Fruit fly (Drosophila melanogaster) whole organism, embryonic: ENCODE measurements around the gene mmy.

ENCODE experiments used
- Asciz ChIP-seq: fragments of 200-800 bp; sonication (Bioruptor generic); optimal IDR thresholded peaks from 2 replicates; lab custom pipeline; 2017; ENCODE audit warnings: missing biosample characterization, mild to moderate bottlenecking, missing genetic modification characterization, missing genetic modification reagents
- BtbVII ChIP-seq: fragments of 200-800 bp; sonication (Bioruptor generic); optimal IDR thresholded peaks from 3 replicates; lab custom pipeline; 2017; ENCODE audit warnings: missing biosample characterization, mild to moderate bottlenecking, missing genetic modification characterization
- CG10366 ChIP-seq: fragments of 200-800 bp; sonication (Bioruptor generic); IDR thresholded peaks from 2 replicates; pipeline ENCODE4 v1.3.6; 2022; ENCODE audit warnings: missing biosample characterization, missing genetic modification characterization
- CG15479 ChIP-seq: fragments of 200-800 bp; sonication (Bioruptor generic); optimal IDR thresholded peaks from 3 replicates; lab custom pipeline; 2019; ENCODE audit warnings: missing biosample characterization, mild to moderate bottlenecking, missing genetic modification characterization, moderate library complexity
- CG15601 ChIP-seq: fragments of 200-800 bp; sonication (Bioruptor generic); optimal IDR thresholded peaks from 3 replicates; lab custom pipeline; 2019; ENCODE audit warnings: missing biosample characterization, mild to moderate bottlenecking, missing genetic modification characterization, moderate library complexity
- CG1602 ChIP-seq: fragments of 200-800 bp; sonication (Bioruptor generic); optimal IDR thresholded peaks from 3 replicates; lab custom pipeline; 2016; ENCODE audit warnings: missing biosample characterization, missing genetic modification characterization
- CG16779 ChIP-seq: fragments of 200-800 bp; sonication (Bioruptor generic); IDR thresholded peaks from 2 replicates; pipeline ENCODE4 v1.3.6; 2022; ENCODE audit warnings: missing biosample characterization, missing genetic modification characterization
- CG17186 ChIP-seq: fragments of 200-800 bp; sonication (Bioruptor generic); optimal IDR thresholded peaks from 3 replicates; lab custom pipeline; 2017; ENCODE audit warnings: missing biosample characterization, missing genetic modification reagents, missing genetic modification characterization
- CG1832 ChIP-seq: fragments of 200-800 bp; sonication (Bioruptor generic); optimal IDR thresholded peaks from 2 replicates; lab custom pipeline; 2017; ENCODE audit warnings: missing biosample characterization, mild to moderate bottlenecking, missing genetic modification characterization, inconsistent platforms
- CG30431 ChIP-seq: fragments of 200-800 bp; sonication (Bioruptor generic); optimal IDR thresholded peaks from 2 replicates; lab custom pipeline; 2017; ENCODE audit warnings: missing biosample characterization, missing genetic modification characterization
- CG3281 ChIP-seq: fragments of 200-800 bp; sonication (Bioruptor generic); optimal IDR thresholded peaks from 3 replicates; lab custom pipeline; 2017; ENCODE audit warnings: missing biosample characterization, mild to moderate bottlenecking, missing genetic modification characterization
- CG42726 ChIP-seq: fragments of 200-800 bp; sonication (Bioruptor generic); IDR thresholded peaks from 2 replicates; pipeline ENCODE4 v1.3.6; 2022; ENCODE audit warnings: missing biosample characterization, missing genetic modification characterization; ENCODE audit not compliant: partially characterized antibody
- CG4424 ChIP-seq: fragments of 200-800 bp; sonication (Bioruptor generic); optimal IDR thresholded peaks from 3 replicates; lab custom pipeline; 2016; ENCODE audit warnings: missing biosample characterization, missing genetic modification characterization
- CG6254 ChIP-seq: fragments of 200-800 bp; sonication (Bioruptor generic); optimal IDR thresholded peaks from 3 replicates; lab custom pipeline; 2017; ENCODE audit warnings: mild to moderate bottlenecking, missing biosample characterization, missing genetic modification reagents, missing genetic modification characterization
- CG6654 ChIP-seq: fragments of 200-800 bp; sonication (Bioruptor generic); optimal IDR thresholded peaks from 2 replicates; lab custom pipeline; 2017; ENCODE audit warnings: missing biosample characterization, mild to moderate bottlenecking, missing genetic modification characterization
- CG9215 ChIP-seq: fragments of 200-800 bp; sonication (Bioruptor generic); IDR thresholded peaks from 2 replicates; pipeline ENCODE4 v1.3.6; 2022; ENCODE audit warnings: missing biosample characterization, missing genetic modification characterization
- CG9437 ChIP-seq: fragments of 200-800 bp; sonication (Bioruptor generic); optimal IDR thresholded peaks from 2 replicates; lab custom pipeline; 2018; ENCODE audit warnings: missing biosample characterization, mild to moderate bottlenecking, missing genetic modification characterization
- CG9609 ChIP-seq: fragments of 200-800 bp; sonication (Bioruptor generic); optimal IDR thresholded peaks from 3 replicates; lab custom pipeline; 2016; ENCODE audit warnings: missing biosample characterization, missing genetic modification characterization
- CTCF ChIP-seq: fragments of 200-800 bp; sonication (Bioruptor generic); optimal IDR thresholded peaks from 2 replicates; lab custom pipeline; 2017; ENCODE audit warnings: missing biosample characterization, mild to moderate bottlenecking, missing genetic modification characterization, moderate library complexity
- D ChIP-seq, 2 experiments: fragments of 200-800 bp in 1 of 2; fragments of >200 bp in 1 of 2; sonication (Bioruptor generic) in 1 of 2; optimal IDR thresholded peaks; 2 replicates in 1 of 2; 3 replicates in 1 of 2; lab custom pipeline; 2017; ENCODE audit warnings: mild to moderate bottlenecking in 1 of 2, missing biosample characterization in 1 of 2, missing genetic modification characterization in 1 of 2, missing genetic modification reagents in 1 of 2
- Deaf1 ChIP-seq: fragments of 200-800 bp; optimal IDR thresholded peaks from 3 replicates; lab custom pipeline; 2019; ENCODE audit warnings: missing biosample characterization, mild to moderate bottlenecking, missing genetic modification characterization, moderate library complexity
- Doc2 ChIP-seq: fragments of 200-800 bp; sonication (Bioruptor generic); IDR thresholded peaks from 2 replicates; pipeline ENCODE4 v1.3.6; 2022; ENCODE audit warnings: missing biosample characterization, missing genetic modification characterization
- GATAe ChIP-seq: fragments of 200-800 bp; sonication (Bioruptor generic); conservative IDR thresholded peaks from 2 replicates; pipeline ENCODE4 v1.3.6; 2022; ENCODE audit warnings: missing biosample characterization, missing genetic modification characterization
- HLH3B ChIP-seq: fragments of 200-800 bp; sonication (Bioruptor generic); IDR thresholded peaks from 2 replicates; pipeline ENCODE4 v1.3.6; 2022; ENCODE audit warnings: missing biosample characterization, missing genetic modification characterization
- Hmr ChIP-seq: fragments of 200-800 bp; sonication (Bioruptor generic); optimal IDR thresholded peaks from 3 replicates; lab custom pipeline; 2017; ENCODE audit warnings: mild to moderate bottlenecking, missing biosample characterization, missing genetic modification reagents, missing genetic modification characterization
- Hr51 ChIP-seq, 2 experiments: fragments of 200-800 bp; sonication (Bioruptor generic); optimal IDR thresholded peaks; 2 replicates in 1 of 2; 3 replicates in 1 of 2; lab custom pipeline; 2016 to 2018; ENCODE audit warnings: missing biosample characterization in 2 of 2, missing genetic modification characterization in 2 of 2, mild to moderate bottlenecking in 1 of 2, moderate library complexity in 1 of 2
- Hr78 ChIP-seq, 2 experiments: fragments of 200-800 bp in 1 of 2; fragments of >200 bp in 1 of 2; sonication (Bioruptor generic) in 1 of 2; optimal IDR thresholded peaks; 2 replicates each; lab custom pipeline; 2017 to 2019; ENCODE audit warnings: missing biosample characterization in 2 of 2, missing genetic modification characterization in 2 of 2, mild to moderate bottlenecking in 1 of 2, moderate library complexity in 1 of 2
- Lhr ChIP-seq: fragments of 200-800 bp; sonication (Bioruptor generic); optimal IDR thresholded peaks from 3 replicates; lab custom pipeline; 2017; ENCODE audit warnings: mild to moderate bottlenecking, missing biosample characterization, missing genetic modification reagents, missing genetic modification characterization
- Oaz ChIP-seq: fragments of 200-800 bp; sonication (Bioruptor generic); IDR thresholded peaks from 2 replicates; pipeline ENCODE4 v1.3.6; 2022; ENCODE audit warnings: missing biosample characterization, missing genetic modification characterization
- Oli ChIP-seq: fragments of 200-800 bp; sonication (Bioruptor generic); optimal IDR thresholded peaks from 2 replicates; lab custom pipeline; 2018; ENCODE audit warnings: missing biosample characterization, mild to moderate bottlenecking, missing genetic modification characterization, moderate library complexity
- PHDP ChIP-seq: fragments of 200-800 bp; sonication (Bioruptor generic); optimal IDR thresholded peaks from 3 replicates; lab custom pipeline; 2018; ENCODE audit warnings: missing biosample characterization, mild to moderate bottlenecking, missing genetic modification characterization, moderate library complexity
- Sry-δ ChIP-seq: fragments of 200-800 bp; sonication (Bioruptor generic); optimal IDR thresholded peaks from 2 replicates; lab custom pipeline; 2016; ENCODE audit warnings: missing biosample characterization, missing genetic modification characterization
- ato ChIP-seq: fragments of 200-800 bp; sonication (Bioruptor generic); IDR thresholded peaks from 2 replicates; pipeline ENCODE4 v1.3.6; 2022; ENCODE audit warnings: missing biosample characterization, missing genetic modification characterization; ENCODE audit not compliant: partially characterized antibody
- btn ChIP-seq: fragments of 200-800 bp; sonication (Bioruptor generic); optimal IDR thresholded peaks from 2 replicates; lab custom pipeline; 2016; ENCODE audit warnings: missing biosample characterization, missing genetic modification characterization
- cad ChIP-seq: fragments of >200 bp; optimal IDR thresholded peaks from 2 replicates; lab custom pipeline; 2017; ENCODE audit warnings: missing biosample characterization, missing genetic modification characterization
- cg ChIP-seq: fragments of 200-800 bp; sonication (Bioruptor generic); optimal IDR thresholded peaks from 3 replicates; lab custom pipeline; 2019; ENCODE audit warnings: missing biosample characterization, mild to moderate bottlenecking, missing genetic modification characterization, moderate library complexity
- crp ChIP-seq, 2 experiments: fragments of 200-800 bp; sonication (Bioruptor generic); optimal IDR thresholded peaks; 2 replicates in 1 of 2; 3 replicates in 1 of 2; lab custom pipeline; 2017; ENCODE audit warnings: missing biosample characterization in 2 of 2, missing genetic modification characterization in 2 of 2, mild to moderate bottlenecking in 1 of 2, moderate library complexity in 1 of 2
- exex ChIP-seq: fragments of 200-800 bp; sonication (Bioruptor generic); optimal IDR thresholded peaks from 4 replicates; lab custom pipeline; 2018; ENCODE audit warnings: missing biosample characterization, mild to moderate bottlenecking, missing genetic modification characterization, moderate library complexity
- fd64A ChIP-seq: fragments of 200-800 bp; sonication (Bioruptor generic); optimal IDR thresholded peaks from 3 replicates; lab custom pipeline; 2018; ENCODE audit warnings: missing biosample characterization, mild to moderate bottlenecking, missing genetic modification characterization
- ham ChIP-seq: fragments of 200-800 bp; sonication (Bioruptor generic); IDR thresholded peaks from 2 replicates; pipeline ENCODE4 v1.3.6; 2022; ENCODE audit warnings: missing biosample characterization, missing genetic modification characterization
- kni ChIP-seq: fragments of 200-800 bp; sonication (Bioruptor generic); optimal IDR thresholded peaks from 3 replicates; lab custom pipeline; 2017; ENCODE audit warnings: mild to moderate bottlenecking, missing biosample characterization, missing genetic modification reagents, missing genetic modification characterization
- prd ChIP-seq, 3 experiments: fragments of >200 bp in 2 of 3; fragments of 200-800 bp in 1 of 3; sonication (Bioruptor generic) in 1 of 3; optimal IDR thresholded peaks in 2 of 3; IDR thresholded peaks in 1 of 3; 2 replicates in 2 of 3; 3 replicates in 1 of 3; pipeline versions ENCODE4 v1.3.6 to Lab custom; 2017 to 2022; ENCODE audit warnings: missing biosample characterization in 1 of 3, missing genetic modification characterization in 1 of 3
- slbo ChIP-seq: fragments of 200-800 bp; sonication (Bioruptor generic); IDR thresholded peaks from 2 replicates; pipeline ENCODE4 v1.3.6; 2022; ENCODE audit warnings: missing biosample characterization, missing genetic modification characterization
- slou ChIP-seq: fragments of 200-800 bp; sonication (Bioruptor generic); optimal IDR thresholded peaks from 3 replicates; lab custom pipeline; 2016; ENCODE audit warnings: missing biosample characterization, missing genetic modification characterization
- twi ChIP-seq: fragments of 200-800 bp; optimal IDR thresholded peaks from 2 replicates; lab custom pipeline; 2019; ENCODE audit warnings: missing biosample characterization, mild to moderate bottlenecking, missing genetic modification characterization, moderate library complexity
- unc-4 ChIP-seq: fragments of 200-800 bp; sonication (Bioruptor generic); IDR thresholded peaks from 2 replicates; pipeline ENCODE4 v1.3.6; 2022; ENCODE audit warnings: missing biosample characterization, missing genetic modification characterization; ENCODE audit not compliant: partially characterized antibody
- vfl ChIP-seq: fragments of 200-800 bp; sonication (Bioruptor generic); optimal IDR thresholded peaks from 2 replicates; lab custom pipeline; 2016; ENCODE audit warnings: missing biosample characterization, missing genetic modification characterization
- wor ChIP-seq: fragments of 200-800 bp; sonication (Bioruptor generic); IDR thresholded peaks from 2 replicates; pipeline ENCODE4 v1.3.6; 2022; ENCODE audit warnings: missing biosample characterization, missing genetic modification characterization

Gene mmy

dm6 chr2L:6455955-6456599, 17.6 kb downstream of the mmy start, which contains the start of gene frj (continued):
- TF ChIP-seq CG9609 (GFP tag; lab: Kevin White, UChicago) (peak; percentile 85), twi (tag; lab: Kevin White, UChicago) (peak; percentile 40), Sry-δ (GFP tag; lab: Kevin White, UChicago) (peak; percentile 88), CG3281 (GFP tag; lab: Kevin White, UChicago) (peak; percentile 49), CG15601 (tag; lab: Kevin White, UChicago) (peak; percentile 46), CG1832 (GFP tag; lab: Kevin White, UChicago) (no peak), Oaz (GFP tag; lab: Robert Waterston, UW) (0 out of 2 replicates have a peak, but pooled peaks have one; percentile 41), HLH3B (GFP tag; lab: Robert Waterston, UW) (peak; percentile 64), kni (no peak), cg (GFP tag; lab: Kevin White, UChicago) (no peak), Deaf1 (tag; lab: Kevin White, UChicago) (peak; percentile 19), cad (GFP tag; lab: Kevin White, UChicago) (no peak), ham (GFP tag; lab: Robert Waterston, UW) (no peak), CG30431 (GFP tag; lab: Kevin White, UChicago) (peak; percentile 51), Hmr (GFP tag; lab: Kevin White, UChicago) (peak; percentile 75), wor (GFP tag; lab: Robert Waterston, UW) (no peak), CG6254 (peak; percentile 10), CG9437 (GFP tag; lab: Kevin White, UChicago) (peak; percentile 22), exex (tag; lab: Kevin White, UChicago) (peak; percentile 10), CG1602 (GFP tag; lab: Kevin White, UChicago) (peak; percentile 66), CG16779 (GFP tag; lab: Robert Waterston, UW) (no peak), crp (GFP tag; optimal IDR thresholded peaks at IDR 0.05; lab: Kevin White, UChicago) (peak in 1 of 2 experiments; percentile 33), CG17186 (GFP tag; lab: Kevin White, UChicago) (peak; percentile 63), BtbVII (GFP tag; lab: Kevin White, UChicago) (no peak), CG42726 (GFP tag; lab: Robert Waterston, UW) (peak; percentile 59; the same call in 1 of the 2 replicates), CG10366 (GFP tag; lab: Robert Waterston, UW) (peak; percentile 66), Asciz (GFP tag; lab: Kevin White, UChicago) (no peak), Hr78 (GFP tag; optimal IDR thresholded peaks at IDR 0.05; lab: Kevin White, UChicago) (no peak), CG6654 (GFP tag; lab: Kevin White, UChicago) (peak; percentile 9), D (optimal IDR thresholded peaks at IDR 0.05; lab: Kevin White, UChicago) (peak; percentile 29), D (GFP tag; optimal IDR thresholded peaks at IDR 0.05; lab: Kevin White, UChicago) (peak; percentile 36), slbo (GFP tag; lab: Robert Waterston, UW) (peak; percentile 84), CG15479 (GFP tag; lab: Kevin White, UChicago) (no peak), vfl (no peak), Oli (tag; lab: Kevin White, UChicago) (peak; percentile 49), slou (GFP tag; lab: Kevin White, UChicago) (peak; percentile 37), Doc2 (GFP tag; lab: Robert Waterston, UW) (no peak), ato (GFP tag; lab: Robert Waterston, UW) (0 out of 2 replicates have a peak, but pooled peaks have one; percentile 14), Lhr (GFP tag; lab: Kevin White, UChicago) (peak; percentile 92), CG4424 (GFP tag; lab: Kevin White, UChicago) (peak; percentile 66), unc-4 (GFP tag; lab: Robert Waterston, UW) (peak; percentile 63), prd (optimal IDR thresholded peaks at IDR 0.05; lab: Kevin White, UChicago) (no peak), prd (GFP tag; IDR thresholded peaks at IDR 0.05; lab: Robert Waterston, UW) (peak; percentile 81), GATAe (no peak), Hr51 (GFP tag; optimal IDR thresholded peaks at IDR 0.05; lab: Kevin White, UChicago) (peak; percentile 60 to 64), PHDP (tag; lab: Kevin White, UChicago) (peak; percentile 53), fd64A (GFP tag; lab: Kevin White, UChicago) (no peak), btn (no peak), CG9215 (GFP tag; lab: Robert Waterston, UW) (peak; percentile 64), CTCF (GFP tag; lab: Kevin White, UChicago) (peak; percentile 96)
